Fruit fly (Drosophila melanogaster): ENCODE results near the gene dgt6.
A peak's percentile ranks its signal among the peaks of the same experiment; 100 is the strongest.

dm6 chr3R:29082511-29083296, 48.1 kb downstream of the dgt6 start:
- TF ChIP-seq fkh (GFP tag; optimal IDR thresholded peaks at IDR 0.05) = peak; percentile 30
- no peak for TF ChIP-seq Hr4 (GFP tag; optimal IDR thresholded peaks at IDR 0.05)
- no peak for TF ChIP-seq CG11762 (GFP tag; optimal IDR thresholded peaks at IDR 0.05; ENCODE audit: insufficient read depth)
- TF ChIP-seq fd85E (GFP tag; optimal IDR thresholded peaks at IDR 0.05) = no peak
- TF ChIP-seq Sox15 (GFP tag; optimal IDR thresholded peaks at IDR 0.05) = no peak
- TF ChIP-seq Ets21C (GFP tag; optimal IDR thresholded peaks at IDR 0.05) = no peak
- no peak for TF ChIP-seq Hr39 (GFP tag; optimal IDR thresholded peaks at IDR 0.05)
- no peak for TF ChIP-seq CG9139 (GFP tag; optimal IDR thresholded peaks at IDR 0.05)
- TF ChIP-seq CG6808 (GFP tag; optimal IDR thresholded peaks at IDR 0.05) = no peak

All from whole organism, prepupa.